Worm (Caenorhabditis elegans) whole organism, L4 larva: Measurements from ENCODE around the gene wrt-5.

Source experiments
- F44E2.7 ChIP-seq: fragments of 200-800 bp; sonication (Bioruptor generic); IDR thresholded peaks from 2 replicates; pipeline ENCODE4 v2.1.2; 2022; ENCODE audit warnings: missing genetic modification characterization, missing compliant biosample characterization
- T26A8.4 ChIP-seq: fragments of 200-800 bp; sonication (Bioruptor generic); IDR thresholded peaks from 2 replicates; pipeline ENCODE4 v1.3.6; 2022; ENCODE audit warnings: missing genetic modification characterization, missing compliant biosample characterization
- Y48G9A.11 ChIP-seq: fragments of 200-800 bp; sonication (Bioruptor generic); IDR thresholded peaks from 2 replicates; pipeline ENCODE4 v1.3.6; 2022; ENCODE audit warnings: missing genetic modification reagents, missing genetic modification characterization, missing compliant biosample characterization
- Y5F2A.4 ChIP-seq: fragments of 200-800 bp; sonication (Bioruptor generic); optimal IDR thresholded peaks from 2 replicates; lab custom pipeline; 2018; ENCODE audit warnings: mild to moderate bottlenecking, missing genetic modification characterization, missing compliant biosample characterization
- ZK337.2 ChIP-seq: fragments of 200-800 bp; sonication (Bioruptor generic); IDR thresholded peaks from 2 replicates; pipeline ENCODE4 v1.3.6; 2022; ENCODE audit warnings: missing genetic modification reagents, missing genetic modification characterization, missing compliant biosample characterization
- ZK546.5 ChIP-seq, 2 experiments: sonication (generic microtip); optimal IDR thresholded peaks; 2 replicates each; lab custom pipeline; 2017; ENCODE audit warnings: missing biosample characterization in 2 of 2, missing genetic modification characterization in 2 of 2
- arid-1 ChIP-seq: fragments of 200-800 bp; sonication (Bioruptor generic); conservative IDR thresholded peaks from 2 replicates; pipeline ENCODE4 v1.3.6; 2022; ENCODE audit warnings: missing genetic modification reagents, missing genetic modification characterization, missing compliant biosample characterization
- attf-4 ChIP-seq: sonication (generic microtip); optimal IDR thresholded peaks from 3 replicates; lab custom pipeline; 2017; ENCODE audit warnings: missing biosample characterization, missing genetic modification characterization
- ceh-44 ChIP-seq: fragments of 200-800 bp; sonication (Bioruptor generic); IDR thresholded peaks from 2 replicates; pipeline ENCODE4 v1.3.6; 2022; ENCODE audit warnings: missing genetic modification reagents, missing genetic modification characterization, missing compliant biosample characterization
- ceh-82 ChIP-seq: sonication (generic microtip); optimal IDR thresholded peaks from 2 replicates; lab custom pipeline; 2017; ENCODE audit warnings: missing biosample characterization, missing genetic modification characterization
- ces-1 ChIP-seq: fragments of 150-350 bp; sonication (generic microtip); optimal IDR thresholded peaks from 4 replicates; lab custom pipeline; 2014; ENCODE audit warnings: missing biosample characterization, missing genetic modification reagents, missing genetic modification characterization
- ctbp-1 ChIP-seq: fragments of 200-800 bp; sonication (Bioruptor generic); IDR thresholded peaks from 2 replicates; pipeline ENCODE4 v1.3.6; 2022; ENCODE audit warnings: missing genetic modification reagents, missing genetic modification characterization, missing compliant biosample characterization
- daf-16 ChIP-seq, 3 experiments: sonication (generic microtip); optimal IDR thresholded peaks; 2 replicates each; lab custom pipeline; 2016 to 2017; ENCODE audit warnings: missing genetic modification characterization in 3 of 3, missing genetic modification reagents in 3 of 3, mild to moderate bottlenecking in 2 of 3, missing compliant biosample characterization in 2 of 3, missing biosample characterization in 1 of 3, moderate library complexity in 1 of 3
- daf-19 ChIP-seq: fragments of 200-800 bp; sonication (Bioruptor generic); conservative IDR thresholded peaks from 2 replicates; pipeline ENCODE4 v1.3.6; 2022; ENCODE audit warnings: missing genetic modification characterization, missing compliant biosample characterization
- dmd-6 ChIP-seq: fragments of 200-800 bp; sonication (Bioruptor generic); IDR thresholded peaks from 2 replicates; pipeline ENCODE4 v1.3.6; 2022; ENCODE audit warnings: missing genetic modification reagents, missing genetic modification characterization, missing compliant biosample characterization
- dpl-1 ChIP-seq: fragments of 150-350 bp; optimal IDR thresholded peaks from 2 replicates; lab custom pipeline; 2014; ENCODE audit warnings: missing biosample characterization, missing genetic modification reagents, missing genetic modification characterization
- duxl-1 ChIP-seq: sonication (generic microtip); optimal IDR thresholded peaks from 2 replicates; lab custom pipeline; 2016; ENCODE audit warnings: mild to moderate bottlenecking, missing genetic modification characterization, moderate library complexity, missing compliant biosample characterization; ENCODE audit not compliant: poor library complexity
- egl-27 ChIP-seq: sonication (generic microtip); optimal IDR thresholded peaks from 3 replicates; lab custom pipeline; 2017; ENCODE audit warnings: missing biosample characterization, missing genetic modification reagents, missing genetic modification characterization
- egl-43 ChIP-seq: fragments of 200-800 bp; sonication (Bioruptor generic); IDR thresholded peaks from 2 replicates; pipeline ENCODE4 v1.3.6; 2022; ENCODE audit warnings: missing genetic modification reagents, missing genetic modification characterization, missing compliant biosample characterization
- fkh-10 ChIP-seq: fragments of 150-350 bp; optimal IDR thresholded peaks from 2 replicates; lab custom pipeline; 2014; ENCODE audit warnings: missing biosample characterization, missing genetic modification reagents, missing genetic modification characterization
- hif-1 ChIP-seq, 2 experiments: sonication (generic microtip); optimal IDR thresholded peaks; 2 replicates each; lab custom pipeline; 2016 to 2017; ENCODE audit warnings: missing compliant biosample characterization in 2 of 2, missing genetic modification characterization in 2 of 2, missing genetic modification reagents in 2 of 2, missing genotype in 2 of 2, mild to moderate bottlenecking in 1 of 2
- hlh-11 ChIP-seq: fragments of 200-800 bp; sonication (Bioruptor generic); optimal IDR thresholded peaks from 2 replicates; lab custom pipeline; 2018; ENCODE audit warnings: mild to moderate bottlenecking, missing genetic modification characterization, missing compliant biosample characterization
- hmg-1.1 ChIP-seq: fragments of 200-800 bp; sonication (Bioruptor generic); IDR thresholded peaks from 2 replicates; pipeline ENCODE4 v1.3.6; 2022; ENCODE audit warnings: missing genetic modification reagents, missing genetic modification characterization, missing compliant biosample characterization
- lin-15B ChIP-seq: fragments of 150-350 bp; sonication (generic microtip); optimal IDR thresholded peaks from 3 replicates; lab custom pipeline; 2014; ENCODE audit warnings: missing biosample characterization, missing genetic modification characterization
- lin-29 ChIP-seq: fragments of 200-800 bp; sonication (Bioruptor generic); IDR thresholded peaks from 2 replicates; pipeline ENCODE4 v1.3.6; 2022; ENCODE audit warnings: missing genetic modification reagents, missing genetic modification characterization, missing compliant biosample characterization
- lin-38 ChIP-seq: fragments of 200-800 bp; sonication (Bioruptor generic); IDR thresholded peaks from 2 replicates; pipeline ENCODE4 v1.3.6; 2022; ENCODE audit warnings: missing genetic modification reagents, missing genetic modification characterization, missing compliant biosample characterization
- lir-3 ChIP-seq: sonication (generic microtip); optimal IDR thresholded peaks from 2 replicates; lab custom pipeline; 2016; ENCODE audit warnings: mild to moderate bottlenecking, missing genetic modification characterization, missing compliant biosample characterization
- lsy-2 ChIP-seq, 2 experiments: fragments of 150-350 bp in 1 of 2; sonication (generic microtip) in 1 of 2; optimal IDR thresholded peaks; 2 replicates each; lab custom pipeline; 2014 to 2017; ENCODE audit warnings: missing biosample characterization in 2 of 2, missing genetic modification characterization in 2 of 2
- madf-9 ChIP-seq: fragments of 200-800 bp; sonication (Bioruptor generic); conservative IDR thresholded peaks from 2 replicates; pipeline ENCODE4 v1.3.6; 2022; ENCODE audit warnings: missing genetic modification reagents, missing genetic modification characterization, missing compliant biosample characterization
- mdl-1 ChIP-seq, 2 experiments: fragments of 150-350 bp in 1 of 2; sonication (generic microtip) in 1 of 2; optimal IDR thresholded peaks; 2 replicates each; lab custom pipeline; 2014 to 2017; ENCODE audit warnings: missing biosample characterization in 2 of 2, missing genetic modification characterization in 2 of 2
- mdt-29 ChIP-seq: fragments of 200-800 bp; sonication (Bioruptor generic); IDR thresholded peaks from 2 replicates; pipeline ENCODE4 v1.3.6; 2022; ENCODE audit warnings: missing genetic modification reagents, missing genetic modification characterization, missing compliant biosample characterization
- mxl-2 ChIP-seq: fragments of 200-800 bp; sonication (Bioruptor generic); conservative IDR thresholded peaks from 2 replicates; pipeline ENCODE4 v1.3.6; 2022; ENCODE audit warnings: missing genetic modification reagents, missing genetic modification characterization, missing compliant biosample characterization
- mxl-3 ChIP-seq: fragments of 200-800 bp; sonication (Bioruptor generic); optimal IDR thresholded peaks from 2 replicates; lab custom pipeline; 2018; ENCODE audit warnings: mild to moderate bottlenecking, missing genetic modification characterization, missing compliant biosample characterization
- nhr-10 ChIP-seq: fragments of 150-350 bp; optimal IDR thresholded peaks from 2 replicates; lab custom pipeline; 2014; ENCODE audit warnings: missing biosample characterization, missing genetic modification characterization
- nhr-102 ChIP-seq: sonication (generic microtip); optimal IDR thresholded peaks from 2 replicates; lab custom pipeline; 2016; ENCODE audit warnings: mild to moderate bottlenecking, missing genetic modification characterization, moderate library complexity, missing compliant biosample characterization
- nhr-41 ChIP-seq: fragments of 200-800 bp; sonication (Bioruptor generic); IDR thresholded peaks from 2 replicates; pipeline ENCODE4 v1.3.6; 2022; ENCODE audit warnings: missing genetic modification reagents, missing genetic modification characterization, missing compliant biosample characterization
- nhr-48 ChIP-seq: sonication (generic microtip); optimal IDR thresholded peaks from 2 replicates; lab custom pipeline; 2016; ENCODE audit warnings: mild to moderate bottlenecking, missing genetic modification characterization, missing compliant biosample characterization
- nhr-76 ChIP-seq: fragments of 150-350 bp; optimal IDR thresholded peaks from 2 replicates; lab custom pipeline; 2014; ENCODE audit warnings: missing biosample characterization, missing genetic modification characterization
- pqm-1 ChIP-seq: sonication (generic microtip); optimal IDR thresholded peaks from 2 replicates; lab custom pipeline; 2017; ENCODE audit warnings: missing biosample characterization, missing genetic modification characterization
- rbr-2 ChIP-seq: sonication (generic microtip); optimal IDR thresholded peaks from 2 replicates; lab custom pipeline; 2016; ENCODE audit warnings: missing genotype, missing genetic modification characterization, missing compliant biosample characterization
- saeg-2 ChIP-seq: fragments of 200-800 bp; sonication (Bioruptor generic); IDR thresholded peaks from 2 replicates; pipeline ENCODE4 v1.3.6; 2022; ENCODE audit warnings: missing genetic modification reagents, missing genetic modification characterization, missing compliant biosample characterization
- set-16 ChIP-seq: fragments of 200-800 bp; sonication (Bioruptor generic); IDR thresholded peaks from 2 replicates; pipeline ENCODE4 v1.3.6; 2022; ENCODE audit warnings: missing genetic modification reagents, missing genetic modification characterization, missing compliant biosample characterization
- skn-1 ChIP-seq: fragments of 150-350 bp; optimal IDR thresholded peaks from 2 replicates; lab custom pipeline; 2014; ENCODE audit warnings: missing biosample characterization, missing genetic modification characterization
- snpc-4 ChIP-seq: fragments of 150-350 bp; optimal IDR thresholded peaks from 2 replicates; lab custom pipeline; 2014; ENCODE audit warnings: missing biosample characterization, missing genetic modification characterization
- spr-1 ChIP-seq: sonication (generic microtip); optimal IDR thresholded peaks from 2 replicates; lab custom pipeline; 2016; ENCODE audit warnings: mild to moderate bottlenecking, missing genetic modification characterization, missing compliant biosample characterization
- unc-130 ChIP-seq: sonication (generic microtip); optimal IDR thresholded peaks from 2 replicates; lab custom pipeline; 2016; ENCODE audit warnings: missing genetic modification reagents, missing genetic modification characterization, missing compliant biosample characterization
- unc-39 ChIP-seq: sonication (generic microtip); optimal IDR thresholded peaks from 2 replicates; lab custom pipeline; 2017; ENCODE audit warnings: missing biosample characterization, missing genetic modification characterization
- vab-7 ChIP-seq: fragments of 200-800 bp; sonication (Bioruptor generic); IDR thresholded peaks from 2 replicates; pipeline ENCODE4 v1.3.6; 2022; ENCODE audit warnings: missing genetic modification reagents, missing genetic modification characterization, missing compliant biosample characterization
- zag-1 ChIP-seq: fragments of 150-350 bp; optimal IDR thresholded peaks from 2 replicates; lab custom pipeline; 2014; ENCODE audit warnings: missing biosample characterization, missing genetic modification characterization
- zfp-2 ChIP-seq: sonication (generic microtip); optimal IDR thresholded peaks from 2 replicates; lab custom pipeline; 2016; ENCODE audit warnings: mild to moderate bottlenecking, missing genetic modification characterization, missing compliant biosample characterization
- ztf-7 ChIP-seq: fragments of 150-350 bp; optimal IDR thresholded peaks from 2 replicates; lab custom pipeline; 2014; ENCODE audit warnings: missing biosample characterization, missing genetic modification characterization

wrt-5 gene

ce11 chrIV:4028177-4028576 lies 23.3 kb downstream of the wrt-5 start (continued):
- peak; percentile 98 for TF ChIP-seq nhr-41
- 0 out of 2 replicates have a peak, but pooled peaks have one; percentile 36 for TF ChIP-seq mxl-2 (GFP tag; lab: Robert Waterston, UW)
- TF ChIP-seq lin-29 (GFP tag; lab: Robert Waterston, UW): no peak
- no peak for TF ChIP-seq lin-15B
- no peak for TF ChIP-seq mdt-29
- peak in 1 of 2 experiments; percentile 48 for TF ChIP-seq lsy-2 (tag; optimal IDR thresholded peaks at IDR 0.05; lab: Kevin White, UChicago)
- TF ChIP-seq mdl-1 (tag; optimal IDR thresholded peaks at IDR 0.05; lab: Kevin White, UChicago): peak; percentile 83 to 90
- TF ChIP-seq lin-38: peak; percentile 59
- no peak for TF ChIP-seq snpc-4
- peak; percentile 4 to 93 for TF ChIP-seq hif-1 (tag; optimal IDR thresholded peaks at IDR 0.05; lab: Kevin White, UChicago)
- TF ChIP-seq Y48G9A.11 (GFP tag; lab: Robert Waterston, UW): no peak
- TF ChIP-seq vab-7 (GFP tag; lab: Robert Waterston, UW): no peak
- TF ChIP-seq skn-1 (tag; lab: Kevin White, UChicago): no peak
- TF ChIP-seq unc-39 (tag; lab: Kevin White, UChicago): no peak
- TF ChIP-seq zfp-2 (tag; lab: Kevin White, UChicago): no peak
- 0 out of 2 replicates have a peak, but pooled peaks have one; percentile 36 for TF ChIP-seq F44E2.7 (GFP tag; lab: Robert Waterston, UW)
- 0 out of 2 replicates have a peak, but pooled peaks have one; percentile 35 for TF ChIP-seq arid-1 (GFP tag; lab: Robert Waterston, UW)
- peak; percentile 6 for TF ChIP-seq duxl-1 (tag; lab: Kevin White, UChicago)
- TF ChIP-seq nhr-102 (tag; lab: Kevin White, UChicago): peak; percentile 43
- 0 out of 2 replicates have a peak, but pooled peaks have one; percentile 54 for TF ChIP-seq saeg-2 (GFP tag; lab: Robert Waterston, UW)
- peak; percentile 99 for TF ChIP-seq set-16 (GFP tag; lab: Robert Waterston, UW)
- no peak for TF ChIP-seq ces-1 (GFP tag; lab: Kevin White, UChicago)
- TF ChIP-seq nhr-10 (tag; lab: Kevin White, UChicago): peak; percentile 56
- no peak for TF ChIP-seq ZK546.5 (tag; optimal IDR thresholded peaks at IDR 0.05; lab: Kevin White, UChicago)
- no peak for TF ChIP-seq attf-4
- peak; percentile 92 for TF ChIP-seq dmd-6 (GFP tag; lab: Robert Waterston, UW)
- TF ChIP-seq ztf-7: no peak
- TF ChIP-seq hmg-1.1: peak; percentile 88
- TF ChIP-seq T26A8.4: peak; percentile 76
- no peak for TF ChIP-seq nhr-76 (tag; lab: Kevin White, UChicago)
- peak; percentile 94 for TF ChIP-seq mxl-3 (GFP tag; lab: Kevin White, UChicago)
- peak; percentile 7 for TF ChIP-seq dpl-1
- peak; percentile 13 for TF ChIP-seq Y5F2A.4 (GFP tag; lab: Kevin White, UChicago)
- TF ChIP-seq daf-16 (GFP tag; optimal IDR thresholded peaks at IDR 0.05; lab: Kevin White, UChicago): no peak
- peak; percentile 60 for TF ChIP-seq daf-16 (tag; optimal IDR thresholded peaks at IDR 0.05; lab: Kevin White, UChicago)
- peak; percentile 46 for TF ChIP-seq spr-1 (tag; lab: Kevin White, UChicago)
- TF ChIP-seq lir-3 (tag; lab: Kevin White, UChicago): no peak
- no peak for TF ChIP-seq zag-1 (tag; lab: Kevin White, UChicago)
- TF ChIP-seq fkh-10 (GFP tag; lab: Kevin White, UChicago): no peak
- TF ChIP-seq egl-27 (tag; lab: Kevin White, UChicago): no peak
- peak; percentile 49; the same call in 1 of the 2 replicates for TF ChIP-seq madf-9 (GFP tag; lab: Robert Waterston, UW)
- TF ChIP-seq pqm-1: peak; percentile 8
- no peak; the same call in 1 of the 2 replicates for TF ChIP-seq ctbp-1 (GFP tag; lab: Robert Waterston, UW)
- TF ChIP-seq ceh-44: no peak
- TF ChIP-seq rbr-2: peak; percentile 63
- peak; percentile 63 for TF ChIP-seq nhr-48 (tag; lab: Kevin White, UChicago)
- peak; percentile 95 for TF ChIP-seq hlh-11
- no peak for TF ChIP-seq ceh-82 (tag; lab: Kevin White, UChicago)
- TF ChIP-seq egl-43 (GFP tag; lab: Robert Waterston, UW): peak; percentile 50; the same call in 1 of the 2 replicates
- TF ChIP-seq unc-130 (GFP tag; lab: Kevin White, UChicago): no peak
- no peak for TF ChIP-seq daf-19 (GFP tag; lab: Robert Waterston, UW)
- no peak for TF ChIP-seq ZK337.2 (GFP tag; lab: Robert Waterston, UW)
